Worm (Caenorhabditis elegans) whole organism, midembryonic: ENCODE results near the gene tmem-145.

Experiments
- T22C8.4 ChIP-seq: fragments of 200-800 bp; sonication (Bioruptor generic); IDR thresholded peaks from 2 replicates; pipeline ENCODE4 v1.3.6; 2022; ENCODE audit warnings: missing genetic modification characterization, missing compliant biosample characterization
- cog-1 ChIP-seq: sonication (generic microtip); optimal IDR thresholded peaks from 2 replicates; lab custom pipeline; 2016; ENCODE audit warnings: missing genetic modification characterization, missing compliant biosample characterization
- flt-1 ChIP-seq: fragments of 200-800 bp; sonication (Bioruptor generic); IDR thresholded peaks from 2 replicates; pipeline ENCODE4 v1.3.6; 2022; ENCODE audit warnings: missing genetic modification characterization, missing compliant biosample characterization
- klf-2 ChIP-seq: fragments of 200-800 bp; sonication (Bioruptor generic); conservative IDR thresholded peaks from 2 replicates; pipeline ENCODE4 v1.3.6; 2022; ENCODE audit warnings: missing genetic modification reagents, missing genetic modification characterization, missing compliant biosample characterization
- med-1 ChIP-seq: sonication (generic microtip); optimal IDR thresholded peaks from 2 replicates; lab custom pipeline; 2017; ENCODE audit warnings: missing genetic modification characterization, mild to moderate bottlenecking, missing compliant biosample characterization, antibody characterized with exemption, missing genetic modification reagents; ENCODE audit not compliant: insufficient read depth
- ref-1 ChIP-seq: fragments of 200-800 bp; sonication (Bioruptor generic); conservative IDR thresholded peaks from 2 replicates; pipeline ENCODE4 v1.3.6; 2022; ENCODE audit warnings: missing genetic modification reagents, missing genetic modification characterization, missing compliant biosample characterization
- tab-1 ChIP-seq: fragments of 200-800 bp; sonication (Bioruptor generic); IDR thresholded peaks from 2 replicates; pipeline ENCODE4 v1.3.6; 2022; ENCODE audit warnings: missing genetic modification characterization, missing compliant biosample characterization
- ztf-23 ChIP-seq: fragments of 200-800 bp; sonication (Bioruptor generic); IDR thresholded peaks from 2 replicates; pipeline ENCODE4 v1.3.6; 2022; ENCODE audit warnings: missing genetic modification reagents, missing genetic modification characterization, missing compliant biosample characterization

DNA sequence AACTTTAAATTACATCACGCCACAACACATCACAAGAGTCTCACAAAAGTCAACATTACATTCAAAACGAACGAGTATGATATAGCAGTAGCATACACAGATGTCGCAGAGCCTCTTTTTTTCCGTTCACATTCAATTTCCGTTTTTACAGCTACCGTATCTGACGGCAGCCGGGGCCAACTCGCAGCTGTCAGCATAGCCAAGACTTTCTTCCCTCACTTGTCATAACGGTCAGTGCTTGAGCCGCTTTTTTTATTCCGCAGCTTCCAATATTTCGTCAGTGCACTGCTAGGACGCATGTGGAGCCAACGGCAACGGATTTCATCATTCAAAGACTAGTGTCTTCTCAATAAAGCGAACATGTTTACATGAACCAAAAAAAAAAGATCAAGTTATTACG is 20.3 kb upstream of the tmem-145 start:
- TF ChIP-seq tab-1 (GFP tag; lab: Robert Waterston, UW) (no peak), med-1 (GFP tag; lab: Kevin White, UChicago) (no peak), flt-1 (GFP tag; lab: Robert Waterston, UW) (no peak), cog-1 (tag; lab: Kevin White, UChicago) (no peak), ztf-23 (GFP tag; lab: Robert Waterston, UW) (no peak), ref-1 (no peak), klf-2 (GFP tag; lab: Robert Waterston, UW) (no peak), T22C8.4 (GFP tag; lab: Robert Waterston, UW) (no peak)
